Worm (Caenorhabditis elegans): ENCODE results near the gene Y15E3A.5.

- TF ChIP-seq W03F9.2 (tag; optimal IDR thresholded peaks at IDR 0.05) (no peak), dao-5 (tag; optimal IDR thresholded peaks at IDR 0.05) (no peak)
Observed at ce11 chrX:15300002-15300401, 40.4 kb upstream of the Y15E3A.5 start.

All from whole organism, L4/young adult.